Fruit fly (Drosophila melanogaster) whole organism, prepupa: ENCODE data around the gene CG15056.
A peak's percentile ranks its signal among the peaks of the same experiment; 100 is the strongest.

Source experiments
- CG11294 ChIP-seq: fragments of 200-800 bp; sonication (Bioruptor generic); IDR thresholded peaks from 2 replicates; pipeline ENCODE4 v1.3.6; 2022; ENCODE audit warnings: missing biosample characterization, missing genetic modification characterization
- CG3032 ChIP-seq: fragments of 200-800 bp; optimal IDR thresholded peaks from 2 replicates; lab custom pipeline; 2019; ENCODE audit warnings: missing biosample characterization, mild to moderate bottlenecking, missing genetic modification characterization, moderate library complexity
- CG31627 ChIP-seq: fragments of 200-800 bp; sonication (Bioruptor generic); optimal IDR thresholded peaks from 3 replicates; lab custom pipeline; 2016; ENCODE audit warnings: missing biosample characterization, missing genetic modification characterization
- CG32006 ChIP-seq: fragments of 200-800 bp; sonication (Bioruptor generic); optimal IDR thresholded peaks from 3 replicates; lab custom pipeline; 2017; ENCODE audit warnings: missing biosample characterization, mild to moderate bottlenecking, missing genetic modification characterization
- CG3919 ChIP-seq: fragments of 200-800 bp; sonication (Bioruptor generic); optimal IDR thresholded peaks from 3 replicates; lab custom pipeline; 2016; ENCODE audit warnings: missing biosample characterization, missing genetic modification characterization
- CG4318 ChIP-seq: fragments of 200-800 bp; sonication (Bioruptor generic); optimal IDR thresholded peaks from 3 replicates; lab custom pipeline; 2017; ENCODE audit warnings: missing biosample characterization, mild to moderate bottlenecking, missing genetic modification characterization
- Eip78C ChIP-seq: fragments of 200-800 bp; sonication (Bioruptor generic); peaks from one replicate; lab custom pipeline; 2016; ENCODE audit warnings: missing biosample characterization, missing genetic modification characterization
- Eip93F ChIP-seq: fragments of 200-800 bp; sonication (Bioruptor generic); optimal IDR thresholded peaks from 2 replicates; lab custom pipeline; 2016; ENCODE audit warnings: missing biosample characterization, mild to moderate bottlenecking, missing genetic modification characterization
- Ets21C ChIP-seq: fragments of 200-800 bp; sonication (Bioruptor generic); optimal IDR thresholded peaks from 3 replicates; lab custom pipeline; 2016; ENCODE audit warnings: missing biosample characterization, missing genetic modification characterization
- Ets96B ChIP-seq: fragments of 200-800 bp; optimal IDR thresholded peaks from 2 replicates; lab custom pipeline; 2019; ENCODE audit warnings: missing biosample characterization, mild to moderate bottlenecking, missing genetic modification characterization, moderate library complexity
- Lpt ChIP-seq: fragments of 200-800 bp; sonication (Bioruptor generic); optimal IDR thresholded peaks from 3 replicates; lab custom pipeline; 2016; ENCODE audit warnings: missing biosample characterization, missing genetic modification characterization
- Met ChIP-seq: fragments of 200-800 bp; sonication (Bioruptor generic); optimal IDR thresholded peaks from 3 replicates; lab custom pipeline; 2016; ENCODE audit warnings: missing biosample characterization, missing genetic modification characterization
- acj6 ChIP-seq: fragments of 200-800 bp; sonication (Bioruptor generic); optimal IDR thresholded peaks from 3 replicates; lab custom pipeline; 2016; ENCODE audit warnings: missing biosample characterization, missing genetic modification characterization
- salr ChIP-seq, 2 experiments: fragments of 200-800 bp; sonication (Bioruptor generic); optimal IDR thresholded peaks; 3 replicates each; lab custom pipeline; 2016 to 2018; ENCODE audit warnings: missing biosample characterization in 2 of 2, missing genetic modification characterization in 2 of 2, mild to moderate bottlenecking in 1 of 2
- svp ChIP-seq: fragments of 200-800 bp; sonication (Bioruptor generic); peaks from one replicate; lab custom pipeline; 2016; ENCODE audit warnings: missing biosample characterization, missing genetic modification characterization

The CG15056 gene

DNA sequence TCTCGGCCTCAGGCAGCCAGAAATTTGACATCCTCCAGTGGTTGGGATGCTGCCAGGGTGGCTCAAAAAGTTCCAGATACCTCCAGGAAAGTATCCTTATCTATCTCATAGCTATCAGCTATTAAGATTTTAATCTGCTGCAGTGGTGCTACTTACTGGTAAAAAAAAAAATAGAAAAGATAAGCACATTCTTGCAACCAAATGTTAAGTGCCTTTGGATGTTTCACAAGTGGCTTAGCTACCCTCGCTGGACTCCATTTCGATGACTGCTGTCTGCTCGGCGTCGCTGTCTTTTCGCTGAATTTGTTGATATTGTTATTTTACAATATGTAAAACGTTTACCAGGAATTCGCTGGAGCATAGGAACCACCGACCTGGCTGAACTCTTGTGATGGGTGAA is 37.5 kb downstream of the CG15056 start:
- no peak for TF ChIP-seq CG32006
- peak; percentile 44 for TF ChIP-seq svp
- TF ChIP-seq CG4318 (GFP tag; lab: Kevin White, UChicago): no peak
- no peak for TF ChIP-seq Ets96B (tag; lab: Kevin White, UChicago)

DNA sequence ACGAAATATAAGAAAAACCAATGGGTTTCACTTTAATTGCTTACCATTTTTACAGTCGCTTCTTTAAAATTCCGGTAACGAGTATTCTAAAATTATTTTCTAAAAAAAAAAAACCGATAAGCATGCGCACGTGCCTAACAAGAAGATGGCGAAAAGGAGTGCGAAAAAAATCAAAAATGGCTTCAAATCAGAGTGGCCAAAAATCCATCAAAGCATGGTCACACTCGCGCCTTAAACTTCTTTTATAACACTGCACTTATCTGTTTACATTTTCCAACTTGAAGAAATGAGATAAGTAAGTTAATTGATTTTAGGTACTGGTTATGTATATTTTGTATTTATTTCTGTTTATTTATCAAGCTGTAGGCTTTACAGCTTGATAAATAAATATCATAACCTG is 45.1 kb downstream of the CG15056 start, which contains the start of gene CG43843:
Gene CG43843 (minus strand): TSS at position 101 of the 400 bp plus-strand sequence.
- TF ChIP-seq Lpt (no peak), Met (GFP tag; lab: Kevin White, UChicago) (no peak), acj6 (GFP tag; lab: Kevin White, UChicago) (no peak), CG11294 (GFP tag; lab: Robert Waterston, UW) (no peak), salr (GFP tag; optimal IDR thresholded peaks at IDR 0.05; lab: Kevin White, UChicago) (no peak), CG3032 (no peak), CG3919 (GFP tag; lab: Kevin White, UChicago) (no peak), Eip78C (GFP tag; lab: Kevin White, UChicago) (no peak), Ets21C (no peak), CG31627 (no peak), Eip93F (GFP tag; lab: Kevin White, UChicago) (no peak)
